Fruit fly (Drosophila melanogaster) whole organism, embryonic: Measurements from ENCODE around the gene CG6149.

Experiments
- Adf1 ChIP-seq: fragments of 200-800 bp; sonication (Bioruptor generic); IDR thresholded peaks from 2 replicates; pipeline ENCODE4 v1.3.6; 2022; ENCODE audit warnings: missing biosample characterization, missing genetic modification characterization
- Aef1 ChIP-seq: fragments of 200-800 bp; sonication (Bioruptor generic); IDR thresholded peaks from 3 replicates; pipeline ENCODE4 v1.3.6; 2022; ENCODE audit warnings: missing biosample characterization, missing genetic modification characterization
- Blimp-1 ChIP-seq: fragments of 200-800 bp; sonication (Bioruptor generic); optimal IDR thresholded peaks from 3 replicates; lab custom pipeline; 2018; ENCODE audit warnings: missing biosample characterization, missing genetic modification characterization, mild to moderate bottlenecking, moderate library complexity, missing genetic modification reagents
- CG10543 ChIP-seq: fragments of 200-800 bp; sonication (Bioruptor generic); optimal IDR thresholded peaks from 3 replicates; lab custom pipeline; 2017; ENCODE audit warnings: missing biosample characterization, mild to moderate bottlenecking, missing genetic modification characterization, moderate library complexity
- CG11085 ChIP-seq: fragments of 200-800 bp; sonication (Bioruptor generic); IDR thresholded peaks from 2 replicates; pipeline ENCODE4 v1.3.6; 2022; ENCODE audit warnings: missing biosample characterization, missing genetic modification characterization
- CG11456 ChIP-seq: fragments of 200-800 bp; sonication (Bioruptor generic); IDR thresholded peaks from 3 replicates; pipeline ENCODE4 v1.3.6; 2022; ENCODE audit warnings: missing biosample characterization, missing genetic modification characterization
- CG12769 ChIP-seq: fragments of 200-800 bp; sonication (Bioruptor generic); optimal IDR thresholded peaks from 2 replicates; lab custom pipeline; 2019; ENCODE audit warnings: missing biosample characterization, mild to moderate bottlenecking, missing genetic modification characterization, moderate library complexity
- CG13123 ChIP-seq: fragments of 200-800 bp; sonication (Bioruptor generic); optimal IDR thresholded peaks from 2 replicates; lab custom pipeline; 2016; ENCODE audit warnings: missing biosample characterization, missing genetic modification characterization
- CG14667 ChIP-seq: fragments of 200-800 bp; sonication (Bioruptor generic); IDR thresholded peaks from 2 replicates; pipeline ENCODE4 v1.3.6; 2022; ENCODE audit warnings: missing biosample characterization, missing genetic modification characterization
- CG14710 ChIP-seq: fragments of 200-800 bp; sonication (Bioruptor generic); optimal IDR thresholded peaks from 3 replicates; lab custom pipeline; 2019; ENCODE audit warnings: missing biosample characterization, mild to moderate bottlenecking, missing genetic modification characterization, moderate library complexity
- CG16815 ChIP-seq: fragments of 200-800 bp; sonication (Bioruptor generic); optimal IDR thresholded peaks from 3 replicates; lab custom pipeline; 2017; ENCODE audit warnings: missing biosample characterization, mild to moderate bottlenecking, missing genetic modification characterization
- CG17385 ChIP-seq: fragments of 200-800 bp; sonication (Bioruptor generic); optimal IDR thresholded peaks from 3 replicates; lab custom pipeline; 2018; ENCODE audit warnings: missing biosample characterization, mild to moderate bottlenecking, missing genetic modification characterization
- CG17612 ChIP-seq: fragments of 200-800 bp; sonication (Bioruptor generic); IDR thresholded peaks from 2 replicates; pipeline ENCODE4 v1.3.6; 2022; ENCODE audit warnings: missing biosample characterization, missing genetic modification characterization
- CG18764 ChIP-seq: fragments of 200-800 bp; sonication (Bioruptor generic); optimal IDR thresholded peaks from 3 replicates; lab custom pipeline; 2016; ENCODE audit warnings: missing biosample characterization, missing genetic modification characterization
- CG6254 ChIP-seq: fragments of 200-800 bp; sonication (Bioruptor generic); optimal IDR thresholded peaks from 3 replicates; lab custom pipeline; 2017; ENCODE audit warnings: mild to moderate bottlenecking, missing biosample characterization, missing genetic modification reagents, missing genetic modification characterization
- CG7357 ChIP-seq: fragments of 200-800 bp; sonication (Bioruptor generic); IDR thresholded peaks from 3 replicates; pipeline ENCODE4 v1.3.6; 2022; ENCODE audit warnings: missing biosample characterization, missing genetic modification characterization
- CG8765 ChIP-seq: fragments of 200-800 bp; sonication (Bioruptor generic); IDR thresholded peaks from 2 replicates; pipeline ENCODE4 v1.3.6; 2022; ENCODE audit warnings: missing biosample characterization, missing genetic modification characterization
- CHES-1-like ChIP-seq: fragments of 200-800 bp; sonication (Bioruptor generic); optimal IDR thresholded peaks from 2 replicates; lab custom pipeline; 2016; ENCODE audit warnings: missing biosample characterization, missing genetic modification characterization
- Camta ChIP-seq: fragments of 200-800 bp; sonication (Bioruptor generic); optimal IDR thresholded peaks from 2 replicates; lab custom pipeline; 2016; ENCODE audit warnings: missing biosample characterization, missing genetic modification characterization
- Dek ChIP-seq: fragments of 200-800 bp; sonication (Bioruptor generic); optimal IDR thresholded peaks from 3 replicates; lab custom pipeline; 2019; ENCODE audit warnings: missing biosample characterization, mild to moderate bottlenecking, missing genetic modification characterization, moderate library complexity
- Doc3 ChIP-seq: fragments of 200-800 bp; sonication (Bioruptor generic); IDR thresholded peaks from 3 replicates; pipeline ENCODE4 v1.3.6; 2022; ENCODE audit warnings: missing biosample characterization, missing genetic modification characterization; ENCODE audit not compliant: partially characterized antibody
- HLH4C ChIP-seq: fragments of 200-800 bp; sonication (Bioruptor generic); IDR thresholded peaks from 3 replicates; pipeline ENCODE4 v1.3.6; 2022; ENCODE audit warnings: missing biosample characterization, missing genetic modification characterization; ENCODE audit not compliant: partially characterized antibody
- Meics ChIP-seq: fragments of 200-800 bp; sonication (Bioruptor generic); optimal IDR thresholded peaks from 2 replicates; lab custom pipeline; 2017; ENCODE audit warnings: missing biosample characterization, mild to moderate bottlenecking, missing genetic modification characterization
- Mes4 ChIP-seq: fragments of 200-800 bp; sonication (Bioruptor generic); optimal IDR thresholded peaks from 2 replicates; lab custom pipeline; 2016; ENCODE audit warnings: missing biosample characterization, missing genetic modification characterization
- Nf-YC ChIP-seq: fragments of 200-800 bp; optimal IDR thresholded peaks from 3 replicates; lab custom pipeline; 2019; ENCODE audit warnings: missing biosample characterization, mild to moderate bottlenecking, missing genetic modification characterization, moderate library complexity
- NfI ChIP-seq: fragments of 200-800 bp; sonication (Bioruptor generic); optimal IDR thresholded peaks from 3 replicates; lab custom pipeline; 2018; ENCODE audit warnings: missing biosample characterization, mild to moderate bottlenecking, missing genetic modification characterization, moderate library complexity
- Sox100B ChIP-seq: fragments of 200-800 bp; sonication (Bioruptor generic); optimal IDR thresholded peaks from 3 replicates; lab custom pipeline; 2018; ENCODE audit warnings: missing biosample characterization, mild to moderate bottlenecking, missing genetic modification characterization
- ase ChIP-seq: fragments of 200-800 bp; sonication (Bioruptor generic); IDR thresholded peaks from 3 replicates; pipeline ENCODE4 v1.3.6; 2022; ENCODE audit warnings: missing biosample characterization, missing genetic modification characterization
- bowl ChIP-seq: fragments of 200-800 bp; sonication (Bioruptor generic); IDR thresholded peaks from 2 replicates; pipeline ENCODE4 v1.3.6; 2022; ENCODE audit warnings: missing biosample characterization, missing genetic modification characterization
- cwo ChIP-seq: fragments of 200-800 bp; sonication (Bioruptor generic); optimal IDR thresholded peaks from 3 replicates; lab custom pipeline; 2017; ENCODE audit warnings: missing biosample characterization, missing genetic modification characterization, mild to moderate bottlenecking, moderate library complexity, missing genetic modification reagents
- dati ChIP-seq: fragments of 200-800 bp; sonication (Bioruptor generic); IDR thresholded peaks from 2 replicates; pipeline ENCODE4 v1.3.6; 2022; ENCODE audit warnings: missing biosample characterization, missing genetic modification characterization
- dimm ChIP-seq: fragments of 200-800 bp; sonication (Bioruptor generic); IDR thresholded peaks from 2 replicates; pipeline ENCODE4 v1.3.6; 2022; ENCODE audit warnings: missing biosample characterization, missing genetic modification characterization
- disco-r ChIP-seq: fragments of 200-800 bp; sonication (Bioruptor generic); optimal IDR thresholded peaks from 2 replicates; lab custom pipeline; 2016; ENCODE audit warnings: missing biosample characterization, missing genetic modification characterization
- fd3F ChIP-seq: fragments of 200-800 bp; sonication (Bioruptor generic); optimal IDR thresholded peaks from 2 replicates; lab custom pipeline; 2018; ENCODE audit warnings: missing biosample characterization, mild to moderate bottlenecking, missing genetic modification characterization, moderate library complexity
- fd64A ChIP-seq: fragments of 200-800 bp; sonication (Bioruptor generic); optimal IDR thresholded peaks from 3 replicates; lab custom pipeline; 2018; ENCODE audit warnings: missing biosample characterization, mild to moderate bottlenecking, missing genetic modification characterization
- fu2 ChIP-seq: fragments of 200-800 bp; sonication (Bioruptor generic); optimal IDR thresholded peaks from 2 replicates; lab custom pipeline; 2016; ENCODE audit warnings: missing biosample characterization, missing genetic modification characterization
- grau ChIP-seq: fragments of 200-800 bp; optimal IDR thresholded peaks from 3 replicates; lab custom pipeline; 2019; ENCODE audit warnings: missing biosample characterization, mild to moderate bottlenecking, missing genetic modification characterization, moderate library complexity
- gt ChIP-seq: fragments of 200-800 bp; sonication (Bioruptor generic); IDR thresholded peaks from 2 replicates; pipeline ENCODE4 v1.3.6; 2022; ENCODE audit warnings: missing biosample characterization, missing genetic modification characterization
- insv ChIP-seq, 2 experiments: fragments of 200-800 bp; sonication (Bioruptor generic); optimal IDR thresholded peaks; 3 replicates each; lab custom pipeline; 2016 to 2018; ENCODE audit warnings: missing biosample characterization in 2 of 2, missing genetic modification characterization in 2 of 2
- inv ChIP-seq: fragments of 200-800 bp; sonication (Bioruptor generic); IDR thresholded peaks from 2 replicates; pipeline ENCODE4 v1.3.6; 2022; ENCODE audit warnings: missing biosample characterization, missing genetic modification characterization; ENCODE audit not compliant: partially characterized antibody
- kni ChIP-seq: fragments of 200-800 bp; sonication (Bioruptor generic); optimal IDR thresholded peaks from 3 replicates; lab custom pipeline; 2017; ENCODE audit warnings: mild to moderate bottlenecking, missing biosample characterization, missing genetic modification reagents, missing genetic modification characterization
- oc ChIP-seq: fragments of 200-800 bp; sonication (Bioruptor generic); optimal IDR thresholded peaks from 2 replicates; lab custom pipeline; 2018; ENCODE audit warnings: missing biosample characterization, mild to moderate bottlenecking, missing genetic modification characterization, moderate library complexity
- onecut ChIP-seq: fragments of 200-800 bp; sonication (Bioruptor generic); IDR thresholded peaks from 2 replicates; pipeline ENCODE4 v1.3.6; 2022; ENCODE audit warnings: missing biosample characterization, missing genetic modification characterization
- prd ChIP-seq, 3 experiments: fragments of >200 bp in 2 of 3; fragments of 200-800 bp in 1 of 3; sonication (Bioruptor generic) in 1 of 3; optimal IDR thresholded peaks in 2 of 3; IDR thresholded peaks in 1 of 3; 2 replicates in 2 of 3; 3 replicates in 1 of 3; pipeline versions ENCODE4 v1.3.6 to Lab custom; 2017 to 2022; ENCODE audit warnings: missing biosample characterization in 1 of 3, missing genetic modification characterization in 1 of 3
- pum ChIP-seq: fragments of 200-800 bp; sonication (Bioruptor generic); optimal IDR thresholded peaks from 2 replicates; lab custom pipeline; 2016; ENCODE audit warnings: missing biosample characterization, missing genetic modification characterization
- sisA ChIP-seq: fragments of 200-800 bp; sonication (Bioruptor generic); IDR thresholded peaks from 2 replicates; pipeline ENCODE4 v1.3.6; 2022; ENCODE audit warnings: missing biosample characterization, missing genetic modification characterization
- slp2 ChIP-seq: fragments of 200-800 bp; sonication (Bioruptor generic); optimal IDR thresholded peaks from 2 replicates; lab custom pipeline; 2016; ENCODE audit warnings: missing biosample characterization, missing genetic modification characterization
- so ChIP-seq: fragments of 200-800 bp; sonication (Bioruptor generic); IDR thresholded peaks from 3 replicates; pipeline ENCODE4 v1.3.6; 2022; ENCODE audit warnings: missing biosample characterization, missing genetic modification characterization
- sqz ChIP-seq: fragments of 200-800 bp; sonication (Bioruptor generic); optimal IDR thresholded peaks from 3 replicates; lab custom pipeline; 2018; ENCODE audit warnings: missing biosample characterization, mild to moderate bottlenecking, missing genetic modification characterization
- tio ChIP-seq: fragments of 200-800 bp; sonication (Bioruptor generic); optimal IDR thresholded peaks from 2 replicates; lab custom pipeline; 2017; ENCODE audit warnings: missing biosample characterization, missing genetic modification characterization, inconsistent platforms
- toy ChIP-seq: fragments of 200-800 bp; sonication (Bioruptor generic); IDR thresholded peaks from 2 replicates; pipeline ENCODE4 v1.3.6; 2022; ENCODE audit warnings: missing biosample characterization, missing genetic modification characterization
- zfh1 ChIP-seq: fragments of 200-800 bp; sonication (Bioruptor generic); IDR thresholded peaks from 3 replicates; pipeline ENCODE4 v1.3.6; 2022; ENCODE audit warnings: missing biosample characterization, missing genetic modification characterization

CG6149 gene

dm6 chr3L:11433151-11433550 lies 2.1 kb downstream of the CG6149 start (continued):
- TF ChIP-seq CG18764 (GFP tag; lab: Kevin White, UChicago), result no peak
- peak; percentile 23; the same call in 1 of the 2 replicates for TF ChIP-seq sisA (GFP tag; lab: Robert Waterston, UW)
- TF ChIP-seq pum (GFP tag; lab: Kevin White, UChicago), result no peak
- TF ChIP-seq HLH4C (GFP tag; lab: Robert Waterston, UW), result no peak
- no peak for TF ChIP-seq CG7357
- TF ChIP-seq dati (GFP tag; lab: Robert Waterston, UW), result no peak
- no peak for TF ChIP-seq CG8765 (GFP tag; lab: Robert Waterston, UW)
- no peak for TF ChIP-seq tio (GFP tag; lab: Kevin White, UChicago)
- no peak for TF ChIP-seq CG12769 (tag; lab: Kevin White, UChicago)
- no peak for TF ChIP-seq fu2 (GFP tag; lab: Kevin White, UChicago)
- no peak for TF ChIP-seq bowl (GFP tag; lab: Robert Waterston, UW)
- TF ChIP-seq slp2 (GFP tag; lab: Kevin White, UChicago), result peak; percentile 15
- no peak for TF ChIP-seq NfI (GFP tag; lab: Kevin White, UChicago)
- TF ChIP-seq CG13123 (GFP tag; lab: Kevin White, UChicago), result no peak
- TF ChIP-seq prd (optimal IDR thresholded peaks at IDR 0.05; lab: Kevin White, UChicago), result no peak
- TF ChIP-seq prd (GFP tag; IDR thresholded peaks at IDR 0.05; lab: Robert Waterston, UW), result peak; percentile 70
- TF ChIP-seq kni (GFP tag; lab: Kevin White, UChicago), result no peak
- TF ChIP-seq CG6254 (GFP tag; lab: Kevin White, UChicago), result no peak
- no peak for TF ChIP-seq Nf-YC
- TF ChIP-seq inv (GFP tag; lab: Robert Waterston, UW), result no peak
- no peak for TF ChIP-seq cwo (GFP tag; lab: Kevin White, UChicago)
- no peak for TF ChIP-seq Sox100B (GFP tag; lab: Kevin White, UChicago)
- TF ChIP-seq Adf1 (GFP tag; lab: Robert Waterston, UW), result no peak
- TF ChIP-seq oc (tag; lab: Kevin White, UChicago), result no peak
- no peak for TF ChIP-seq Meics (GFP tag; lab: Kevin White, UChicago)
- TF ChIP-seq so (GFP tag; lab: Robert Waterston, UW), result no peak
- TF ChIP-seq CG14667 (GFP tag; lab: Robert Waterston, UW), result no peak; the same call in 1 of the 2 replicates
- no peak for TF ChIP-seq insv (GFP tag; optimal IDR thresholded peaks at IDR 0.05; lab: Kevin White, UChicago)
- TF ChIP-seq CG17612, result no peak
- TF ChIP-seq Doc3 (GFP tag; lab: Robert Waterston, UW), result no peak
- no peak for TF ChIP-seq gt (GFP tag; lab: Robert Waterston, UW)
- TF ChIP-seq Dek (tag; lab: Kevin White, UChicago), result no peak
- no peak for TF ChIP-seq CG10543 (GFP tag; lab: Kevin White, UChicago)
- TF ChIP-seq Blimp-1 (GFP tag; lab: Kevin White, UChicago), result peak; percentile 18
- no peak for TF ChIP-seq fd3F (GFP tag; lab: Kevin White, UChicago)
- TF ChIP-seq CG17385 (GFP tag; lab: Kevin White, UChicago), result no peak
- no peak for TF ChIP-seq onecut
- TF ChIP-seq CG11085 (GFP tag; lab: Robert Waterston, UW), result no peak
- TF ChIP-seq dimm (GFP tag; lab: Robert Waterston, UW), result no peak
- no peak for TF ChIP-seq Camta (GFP tag; lab: Kevin White, UChicago)
- TF ChIP-seq disco-r, result no peak
- no peak for TF ChIP-seq Aef1 (GFP tag; lab: Robert Waterston, UW)
- TF ChIP-seq Mes4 (GFP tag; lab: Kevin White, UChicago), result no peak
- no peak for TF ChIP-seq zfh1 (GFP tag; lab: Robert Waterston, UW)
- TF ChIP-seq ase (GFP tag; lab: Robert Waterston, UW), result no peak
- TF ChIP-seq sqz (GFP tag; lab: Kevin White, UChicago), result no peak
- TF ChIP-seq CHES-1-like (GFP tag; lab: Kevin White, UChicago), result no peak
- TF ChIP-seq CG16815 (GFP tag; lab: Kevin White, UChicago), result no peak
- TF ChIP-seq toy (GFP tag; lab: Robert Waterston, UW), result no peak
- no peak for TF ChIP-seq CG14710 (tag; lab: Kevin White, UChicago)
- no peak for TF ChIP-seq grau (tag; lab: Kevin White, UChicago)
- no peak for TF ChIP-seq CG11456 (GFP tag; lab: Robert Waterston, UW)
- no peak for TF ChIP-seq fd64A (GFP tag; lab: Kevin White, UChicago)
